Fruit fly (Drosophila melanogaster) whole organism, embryonic: ENCODE data around the gene sll.

Experiments used
- Bdp1 ChIP-seq: fragments of 200-800 bp; sonication (Bioruptor generic); optimal IDR thresholded peaks from 3 replicates; lab custom pipeline; 2016; ENCODE audit warnings: missing biosample characterization, missing genetic modification characterization
- Bgb ChIP-seq: fragments of 200-800 bp; sonication (Bioruptor generic); IDR thresholded peaks from 2 replicates; pipeline ENCODE4 v1.3.6; 2022; ENCODE audit warnings: missing biosample characterization, missing genetic modification characterization; ENCODE audit not compliant: partially characterized antibody
- CG11723 ChIP-seq: fragments of 200-800 bp; sonication (Bioruptor generic); optimal IDR thresholded peaks from 2 replicates; lab custom pipeline; 2017; ENCODE audit warnings: missing biosample characterization, mild to moderate bottlenecking, missing genetic modification characterization
- CG12769 ChIP-seq: fragments of 200-800 bp; sonication (Bioruptor generic); optimal IDR thresholded peaks from 2 replicates; lab custom pipeline; 2019; ENCODE audit warnings: missing biosample characterization, mild to moderate bottlenecking, missing genetic modification characterization, moderate library complexity
- CG14860 ChIP-seq: fragments of 200-800 bp; sonication (Bioruptor generic); IDR thresholded peaks from 3 replicates; pipeline ENCODE4 v1.3.6; 2022; ENCODE audit warnings: missing biosample characterization, missing genetic modification characterization; ENCODE audit not compliant: partially characterized antibody
- CG2678 ChIP-seq: fragments of 200-800 bp; sonication (Bioruptor generic); optimal IDR thresholded peaks from 3 replicates; lab custom pipeline; 2019; ENCODE audit warnings: missing biosample characterization, mild to moderate bottlenecking, missing genetic modification characterization, moderate library complexity
- CG34224 ChIP-seq: fragments of 200-800 bp; sonication (Bioruptor generic); IDR thresholded peaks from 3 replicates; pipeline ENCODE4 v1.3.6; 2022; ENCODE audit warnings: missing biosample characterization, missing genetic modification characterization; ENCODE audit not compliant: partially characterized antibody
- CG34376 ChIP-seq: fragments of 200-800 bp; sonication (Bioruptor generic); optimal IDR thresholded peaks from 2 replicates; lab custom pipeline; 2018; ENCODE audit warnings: missing biosample characterization, mild to moderate bottlenecking, missing genetic modification characterization
- CG5953 ChIP-seq: fragments of 200-800 bp; sonication (Bioruptor generic); IDR thresholded peaks from 2 replicates; pipeline ENCODE4 v1.3.6; 2022; ENCODE audit warnings: missing biosample characterization, missing genetic modification characterization
- CG6689 ChIP-seq: fragments of 200-800 bp; sonication (Bioruptor generic); IDR thresholded peaks from 2 replicates; pipeline ENCODE4 v1.3.6; 2022; ENCODE audit warnings: missing biosample characterization, missing genetic modification characterization
- CG6791 ChIP-seq: fragments of 200-800 bp; sonication (Bioruptor generic); IDR thresholded peaks from 3 replicates; pipeline ENCODE4 v1.3.6; 2022; ENCODE audit warnings: missing biosample characterization, missing genetic modification characterization; ENCODE audit not compliant: partially characterized antibody
- CG7963 ChIP-seq: fragments of 200-800 bp; sonication (Bioruptor generic); IDR thresholded peaks from 3 replicates; pipeline ENCODE4 v1.3.6; 2022; ENCODE audit warnings: missing biosample characterization, missing genetic modification characterization; ENCODE audit not compliant: partially characterized antibody
- CG8089 ChIP-seq: fragments of 200-800 bp; sonication (Bioruptor generic); optimal IDR thresholded peaks from 3 replicates; lab custom pipeline; 2016; ENCODE audit warnings: missing biosample characterization, missing genetic modification characterization
- D19A ChIP-seq: fragments of 200-800 bp; optimal IDR thresholded peaks from 3 replicates; lab custom pipeline; 2019; ENCODE audit warnings: missing biosample characterization, mild to moderate bottlenecking, missing genetic modification characterization, moderate library complexity
- Dll ChIP-seq: fragments of 200-800 bp; sonication (Bioruptor generic); IDR thresholded peaks from 4 replicates; pipeline ENCODE4 v1.3.6; 2022; ENCODE audit warnings: missing biosample characterization, missing genetic modification characterization; ENCODE audit not compliant: partially characterized antibody
- Eip74EF ChIP-seq, 2 experiments: fragments of 200-800 bp in 1 of 2; fragments of >200 bp in 1 of 2; sonication (Bioruptor generic) in 1 of 2; optimal IDR thresholded peaks; 2 replicates each; lab custom pipeline; 2017 to 2019; ENCODE audit warnings: missing biosample characterization in 2 of 2, missing genetic modification characterization in 2 of 2, mild to moderate bottlenecking in 1 of 2, moderate library complexity in 1 of 2
- Med ChIP-seq: fragments of 200-800 bp; sonication (Bioruptor generic); peaks from one replicate; lab custom pipeline; 2016; ENCODE audit warnings: missing biosample characterization, missing genetic modification characterization, mild to moderate bottlenecking, inconsistent platforms, moderate library complexity
- Mes4 ChIP-seq: fragments of 200-800 bp; sonication (Bioruptor generic); optimal IDR thresholded peaks from 2 replicates; lab custom pipeline; 2016; ENCODE audit warnings: missing biosample characterization, missing genetic modification characterization
- Opbp ChIP-seq: fragments of 200-800 bp; sonication (Bioruptor generic); IDR thresholded peaks from 3 replicates; pipeline ENCODE4 v1.3.6; 2022; ENCODE audit warnings: missing biosample characterization, missing genetic modification characterization; ENCODE audit not compliant: partially characterized antibody
- Scr ChIP-seq: fragments of 200-800 bp; sonication (Bioruptor generic); IDR thresholded peaks from 2 replicates; pipeline ENCODE4 v1.3.6; 2022; ENCODE audit warnings: missing biosample characterization, missing genetic modification characterization; ENCODE audit not compliant: partially characterized antibody
- Usf ChIP-seq: fragments of 200-800 bp; sonication (Bioruptor generic); optimal IDR thresholded peaks from 2 replicates; lab custom pipeline; 2017; ENCODE audit warnings: missing genotype, missing biosample characterization, missing genetic modification characterization
- abd-A ChIP-seq: fragments of 200-800 bp; sonication (Bioruptor generic); optimal IDR thresholded peaks from 3 replicates; lab custom pipeline; 2019; ENCODE audit warnings: missing biosample characterization, mild to moderate bottlenecking, missing genetic modification characterization, moderate library complexity
- amos ChIP-seq: fragments of 200-800 bp; sonication (Bioruptor generic); IDR thresholded peaks from 2 replicates; pipeline ENCODE4 v1.3.6; 2022; ENCODE audit warnings: missing biosample characterization, missing genetic modification characterization; ENCODE audit not compliant: partially characterized antibody
- ato ChIP-seq: fragments of 200-800 bp; sonication (Bioruptor generic); IDR thresholded peaks from 2 replicates; pipeline ENCODE4 v1.3.6; 2022; ENCODE audit warnings: missing biosample characterization, missing genetic modification characterization; ENCODE audit not compliant: partially characterized antibody
- az2 ChIP-seq: fragments of 200-800 bp; sonication (Bioruptor generic); optimal IDR thresholded peaks from 3 replicates; lab custom pipeline; 2016; ENCODE audit warnings: missing biosample characterization, missing genetic modification characterization
- exex ChIP-seq: fragments of 200-800 bp; sonication (Bioruptor generic); optimal IDR thresholded peaks from 4 replicates; lab custom pipeline; 2018; ENCODE audit warnings: missing biosample characterization, mild to moderate bottlenecking, missing genetic modification characterization, moderate library complexity
- gcm ChIP-seq: fragments of 200-800 bp; sonication (Bioruptor generic); optimal IDR thresholded peaks from 2 replicates; lab custom pipeline; 2019; ENCODE audit warnings: missing biosample characterization, mild to moderate bottlenecking, missing genetic modification characterization, moderate library complexity
- her ChIP-seq: fragments of 200-800 bp; sonication (Bioruptor generic); optimal IDR thresholded peaks from 2 replicates; lab custom pipeline; 2016; ENCODE audit warnings: missing biosample characterization, missing genetic modification characterization
- hkb ChIP-seq, 2 experiments: fragments of 200-800 bp in 1 of 2; fragments of >200 bp in 1 of 2; sonication (Bioruptor generic) in 1 of 2; IDR thresholded peaks in 1 of 2; optimal IDR thresholded peaks in 1 of 2; 2 replicates each; pipeline versions ENCODE4 v1.3.6 to Lab custom; 2017 to 2022; ENCODE audit warnings: missing biosample characterization in 1 of 2, missing genetic modification characterization in 1 of 2
- ken ChIP-seq: fragments of 200-800 bp; sonication (Bioruptor generic); IDR thresholded peaks from 3 replicates; pipeline ENCODE4 v1.3.6; 2022; ENCODE audit warnings: missing biosample characterization, missing genetic modification characterization
- mirr ChIP-seq: fragments of 200-800 bp; sonication (Bioruptor generic); optimal IDR thresholded peaks from 3 replicates; lab custom pipeline; 2018; ENCODE audit warnings: missing biosample characterization, mild to moderate bottlenecking, missing genetic modification characterization
- nerfin-2 ChIP-seq: fragments of 200-800 bp; sonication (Bioruptor generic); IDR thresholded peaks from 2 replicates; pipeline ENCODE4 v1.3.6; 2022; ENCODE audit warnings: missing biosample characterization, missing genetic modification characterization; ENCODE audit not compliant: partially characterized antibody
- sens ChIP-seq: fragments of 200-800 bp; sonication (Bioruptor generic); peaks from one replicate; lab custom pipeline; 2016; ENCODE audit warnings: missing biosample characterization, missing genetic modification characterization
- shn ChIP-seq: fragments of 200-800 bp; sonication (Bioruptor generic); optimal IDR thresholded peaks from 3 replicates; lab custom pipeline; 2016; ENCODE audit warnings: missing biosample characterization, missing genetic modification characterization
- so ChIP-seq: fragments of 200-800 bp; sonication (Bioruptor generic); IDR thresholded peaks from 3 replicates; pipeline ENCODE4 v1.3.6; 2022; ENCODE audit warnings: missing biosample characterization, missing genetic modification characterization
- sqz ChIP-seq: fragments of 200-800 bp; sonication (Bioruptor generic); optimal IDR thresholded peaks from 3 replicates; lab custom pipeline; 2018; ENCODE audit warnings: missing biosample characterization, mild to moderate bottlenecking, missing genetic modification characterization
- stc ChIP-seq: fragments of 200-800 bp; sonication (Bioruptor generic); IDR thresholded peaks from 2 replicates; pipeline ENCODE4 v1.3.6; 2022; ENCODE audit warnings: missing biosample characterization, missing genetic modification characterization
- tna ChIP-seq: fragments of 200-800 bp; sonication (Bioruptor generic); IDR thresholded peaks from 2 replicates; pipeline ENCODE4 v1.3.6; 2022; ENCODE audit warnings: missing biosample characterization, missing genetic modification characterization; ENCODE audit not compliant: partially characterized antibody
- vnd ChIP-seq: fragments of 200-800 bp; sonication (Bioruptor generic); IDR thresholded peaks from 3 replicates; pipeline ENCODE4 v1.3.6; 2022; ENCODE audit warnings: missing biosample characterization, missing genetic modification characterization; ENCODE audit not compliant: partially characterized antibody
- vvl ChIP-seq: fragments of 200-800 bp; sonication (Bioruptor generic); IDR thresholded peaks from 2 replicates; pipeline ENCODE4 v1.3.6; 2022; ENCODE audit warnings: missing biosample characterization, missing genetic modification characterization

Gene sll

DNA sequence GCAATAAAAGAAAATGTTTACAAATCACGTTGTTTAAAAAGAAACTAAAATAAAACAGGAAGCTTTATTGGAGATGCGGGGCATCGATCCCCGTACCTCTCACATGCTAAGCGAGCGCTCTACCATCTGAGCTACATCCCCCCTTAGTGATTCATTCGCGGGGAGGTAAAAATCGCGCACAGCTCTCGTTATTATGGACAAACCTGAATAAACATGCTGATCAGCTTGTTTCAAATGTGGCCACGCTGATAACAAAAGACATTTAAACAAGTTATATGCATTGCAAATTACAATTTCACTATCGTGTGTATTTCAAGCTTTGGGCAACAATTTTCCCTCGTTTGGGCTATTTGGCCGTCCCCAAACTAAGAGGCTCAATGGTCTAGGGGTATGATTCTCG is 39.3 kb downstream of the sll start (continued):
- TF ChIP-seq gcm (GFP tag; lab: Kevin White, UChicago) (no peak), CG7963 (GFP tag; lab: Robert Waterston, UW) (peak; percentile 50; the same call in 1 of the 3 replicates), Bgb (GFP tag; lab: Robert Waterston, UW) (peak; percentile 61), shn (no peak), nerfin-2 (GFP tag; lab: Robert Waterston, UW) (peak; percentile 67), Mes4 (GFP tag; lab: Kevin White, UChicago) (no peak), CG14860 (GFP tag; lab: Robert Waterston, UW) (0 out of 3 replicates have a peak, but pooled peaks have one; percentile 45), her (GFP tag; lab: Kevin White, UChicago) (no peak), CG8089 (GFP tag; lab: Kevin White, UChicago) (no peak), amos (GFP tag; lab: Robert Waterston, UW) (peak; percentile 42; the same call in 1 of the 2 replicates), CG6689 (GFP tag; lab: Robert Waterston, UW) (no peak), Bdp1 (GFP tag; lab: Kevin White, UChicago) (peak; percentile 99), stc (GFP tag; lab: Robert Waterston, UW) (no peak), abd-A (tag; lab: Kevin White, UChicago) (peak; percentile 36), ato (peak; percentile 46; the same call in 1 of the 2 replicates), vnd (GFP tag; lab: Robert Waterston, UW) (peak; percentile 58; the same call in 2 of the 3 replicates), CG12769 (tag; lab: Kevin White, UChicago) (peak; percentile 40), D19A (tag; lab: Kevin White, UChicago) (no peak), sqz (GFP tag; lab: Kevin White, UChicago) (no peak), sens (peak; percentile 79), Usf (GFP tag; lab: Kevin White, UChicago) (no peak), CG6791 (peak; percentile 60; the same call in 1 of the 3 replicates), Eip74EF (GFP tag; optimal IDR thresholded peaks at IDR 0.05; lab: Kevin White, UChicago) (peak in 1 of 2 experiments; percentile 13), exex (peak; percentile 45), hkb (optimal IDR thresholded peaks at IDR 0.05; lab: Kevin White, UChicago) (no peak), hkb (GFP tag; IDR thresholded peaks at IDR 0.05; lab: Robert Waterston, UW) (peak; percentile 16; the same call in 1 of the 2 replicates), mirr (GFP tag; lab: Kevin White, UChicago) (peak; percentile 44), CG2678 (tag; lab: Kevin White, UChicago) (peak; percentile 0), CG5953 (GFP tag; lab: Robert Waterston, UW) (no peak), so (GFP tag; lab: Robert Waterston, UW) (no peak), Scr (GFP tag; lab: Robert Waterston, UW) (peak; percentile 53), ken (GFP tag; lab: Robert Waterston, UW) (no peak), vvl (GFP tag; lab: Robert Waterston, UW) (peak; percentile 80), Opbp (GFP tag; lab: Robert Waterston, UW) (peak; percentile 67; the same call in 1 of the 3 replicates), CG34224 (GFP tag; lab: Robert Waterston, UW) (peak; percentile 54; the same call in 1 of the 3 replicates), CG34376 (GFP tag; lab: Kevin White, UChicago) (peak; percentile 16), Med (GFP tag; lab: Kevin White, UChicago) (peak; percentile 28), az2 (GFP tag; lab: Kevin White, UChicago) (no peak), tna (GFP tag; lab: Robert Waterston, UW) (peak; percentile 64; the same call in 1 of the 2 replicates), CG11723 (no peak), Dll (GFP tag; lab: Robert Waterston, UW) (peak; percentile 34; the same call in 1 of the 4 replicates)
